Worm (Caenorhabditis elegans): ENCODE results near the gene gst-11.

gst-11 gene

ce11 chrX:3605727-3606126, 27.8 kb downstream of the gst-11 start, which contains the start of gene C18B2.4 (continued):
- no peak for TF ChIP-seq mel-28 (tag; optimal IDR thresholded peaks at IDR 0.05; ENCODE audit: borderline replicate concordance)
- peak; percentile 47; the same call in 1 of the 2 replicates for TF ChIP-seq pbrm-1 (GFP tag; IDR thresholded peaks at IDR 0.05)
- peak; percentile 64 for TF ChIP-seq ZK185.1 (tag; optimal IDR thresholded peaks at IDR 0.05; ENCODE audit: poor library complexity, severe bottlenecking)
- no peak for TF ChIP-seq mxl-1 (tag; optimal IDR thresholded peaks at IDR 0.05)
- no peak for TF ChIP-seq ceh-79 (tag; optimal IDR thresholded peaks at IDR 0.05)
- peak; percentile 61; the same call in 1 of the 2 replicates for TF ChIP-seq B0336.3 (GFP tag; IDR thresholded peaks at IDR 0.05)
- no peak for TF ChIP-seq T26A5.8 (tag; optimal IDR thresholded peaks at IDR 0.05)
- TF ChIP-seq aptf-2 (GFP tag; conservative IDR thresholded peaks at IDR 0.05): no peak

- no peak for TF ChIP-seq mes-4 (tag; optimal IDR thresholded peaks at IDR 0.05)
- no peak for TF ChIP-seq ceh-58 (GFP tag; IDR thresholded peaks at IDR 0.05)
- TF ChIP-seq ztf-3 (GFP tag; optimal IDR thresholded peaks at IDR 0.05): no peak
- TF ChIP-seq ets-4 (GFP tag; optimal IDR thresholded peaks at IDR 0.05): no peak
- TF ChIP-seq Y56A3A.18 (GFP tag; IDR thresholded peaks at IDR 0.05): no peak
- no peak for TF ChIP-seq ZK185.1 (tag; optimal IDR thresholded peaks at IDR 0.05; ENCODE audit: poor library complexity, severe bottlenecking)
- TF ChIP-seq dpl-1 (GFP tag; optimal IDR thresholded peaks at IDR 0.05): no peak
- TF ChIP-seq sea-2 (GFP tag; IDR thresholded peaks at IDR 0.05): no peak
- TF ChIP-seq fkh-3 (tag; optimal IDR thresholded peaks at IDR 0.05): no peak
- no peak for TF ChIP-seq hsf-1 (GFP tag; IDR thresholded peaks at IDR 0.05)
- TF ChIP-seq ztf-6 (GFP tag; IDR thresholded peaks at IDR 0.05): no peak
- TF ChIP-seq nhr-179 (tag; optimal IDR thresholded peaks at IDR 0.05): no peak
- no peak for TF ChIP-seq dox-1 (GFP tag; IDR thresholded peaks at IDR 0.05)
- no peak for TF ChIP-seq F39B2.1 (GFP tag; IDR thresholded peaks at IDR 0.05)
- TF ChIP-seq T26A5.8 (tag; optimal IDR thresholded peaks at IDR 0.05): no peak
- no peak for TF ChIP-seq somi-1 (GFP tag; optimal IDR thresholded peaks at IDR 0.05)
These were observed 30.9 kb downstream of the gst-11 start for ce11 chrX:3602622-3603021.

- no peak for TF ChIP-seq dox-1 (GFP tag; IDR thresholded peaks at IDR 0.05)
- no peak for TF ChIP-seq ztf-25 (GFP tag; IDR thresholded peaks at IDR 0.05)
- no peak for TF ChIP-seq K11D2.4 (GFP tag; IDR thresholded peaks at IDR 0.05)
- TF ChIP-seq K12H6.12 (tag; optimal IDR thresholded peaks at IDR 0.05): no peak
- TF ChIP-seq attf-3 (GFP tag; conservative IDR thresholded peaks at IDR 0.05): no peak
- no peak for TF ChIP-seq unc-130 (GFP tag; optimal IDR thresholded peaks at IDR 0.05)
- TF ChIP-seq cebp-2 (GFP tag; IDR thresholded peaks at IDR 0.05): no peak
- TF ChIP-seq ets-4 (GFP tag; optimal IDR thresholded peaks at IDR 0.05): no peak
- TF ChIP-seq lag-1 (GFP tag; IDR thresholded peaks at IDR 0.05): no peak
- no peak for TF ChIP-seq sea-2 (GFP tag; IDR thresholded peaks at IDR 0.05)
- no peak for TF ChIP-seq F10E7.11 (tag; optimal IDR thresholded peaks at IDR 0.05)
These were observed 32.0 kb downstream of the gst-11 start, which contains the start of gene C18B2.3 for ce11 chrX:3601531-3601930. TSS of gene C18B2.3 (plus strand) at chrX:3601831.

- TF ChIP-seq T07F8.4 (tag; optimal IDR thresholded peaks at IDR 0.05) (no peak), ceh-91 (GFP tag; IDR thresholded peaks at IDR 0.05) (no peak), Y53G8AR.9 (GFP tag; conservative IDR thresholded peaks at IDR 0.05) (no peak), nhr-80 (tag; optimal IDR thresholded peaks at IDR 0.05) (peak; percentile 64), dpl-1 (GFP tag; optimal IDR thresholded peaks at IDR 0.05) (no peak)
These were observed 33.2 kb downstream of the gst-11 start, which contains the start of gene cgr-1 for ce11 chrX:3600390-3600789. TSS of gene cgr-1 (minus strand) at chrX:3600457.

- no peak for TF ChIP-seq F49E8.2 (tag; optimal IDR thresholded peaks at IDR 0.05; ENCODE audit: insufficient read depth)
These were observed 33.7 kb downstream of the gst-11 start for ce11 chrX:3599860-3600259.
